Fruit fly (Drosophila melanogaster) whole organism, embryonic: Measurements from ENCODE around the gene CG33306.

ENCODE experiments used
- ATbp ChIP-seq: fragments of 200-800 bp; sonication (Bioruptor generic); optimal IDR thresholded peaks from 2 replicates; lab custom pipeline; 2017; ENCODE audit warnings: missing biosample characterization, mild to moderate bottlenecking, missing genetic modification characterization, missing genetic modification reagents
- Adf1 ChIP-seq: fragments of 200-800 bp; sonication (Bioruptor generic); IDR thresholded peaks from 2 replicates; pipeline ENCODE4 v1.3.6; 2022; ENCODE audit warnings: missing biosample characterization, missing genetic modification characterization
- Antp ChIP-seq: fragments of 200-800 bp; sonication (Bioruptor generic); optimal IDR thresholded peaks from 3 replicates; lab custom pipeline; 2016; ENCODE audit warnings: missing biosample characterization, missing genetic modification characterization
- CG11085 ChIP-seq: fragments of 200-800 bp; sonication (Bioruptor generic); IDR thresholded peaks from 2 replicates; pipeline ENCODE4 v1.3.6; 2022; ENCODE audit warnings: missing biosample characterization, missing genetic modification characterization
- CG12071 ChIP-seq: fragments of 200-800 bp; sonication (Bioruptor generic); optimal IDR thresholded peaks from 3 replicates; lab custom pipeline; 2018; ENCODE audit warnings: missing biosample characterization, mild to moderate bottlenecking, missing genetic modification characterization
- CG12769 ChIP-seq: fragments of 200-800 bp; sonication (Bioruptor generic); optimal IDR thresholded peaks from 2 replicates; lab custom pipeline; 2019; ENCODE audit warnings: missing biosample characterization, mild to moderate bottlenecking, missing genetic modification characterization, moderate library complexity
- CG13123 ChIP-seq: fragments of 200-800 bp; sonication (Bioruptor generic); optimal IDR thresholded peaks from 2 replicates; lab custom pipeline; 2016; ENCODE audit warnings: missing biosample characterization, missing genetic modification characterization
- CG13894 ChIP-seq: fragments of 200-800 bp; sonication (Bioruptor generic); optimal IDR thresholded peaks from 3 replicates; lab custom pipeline; 2018; ENCODE audit warnings: missing biosample characterization, mild to moderate bottlenecking, missing genetic modification characterization, moderate library complexity
- CG14014 ChIP-seq: fragments of 200-800 bp; sonication (Bioruptor generic); IDR thresholded peaks from 2 replicates; pipeline ENCODE4 v1.3.6; 2022; ENCODE audit warnings: missing biosample characterization, missing genetic modification characterization
- CG18011 ChIP-seq: fragments of 200-800 bp; sonication (Bioruptor generic); optimal IDR thresholded peaks from 2 replicates; lab custom pipeline; 2017; ENCODE audit warnings: missing biosample characterization, missing genetic modification characterization, mild to moderate bottlenecking, moderate library complexity, missing genotype
- CG18262 ChIP-seq: fragments of 200-800 bp; optimal IDR thresholded peaks from 3 replicates; lab custom pipeline; 2019; ENCODE audit warnings: missing biosample characterization, mild to moderate bottlenecking, missing genetic modification characterization, moderate library complexity
- CG3163 ChIP-seq: fragments of 200-800 bp; sonication (Bioruptor generic); optimal IDR thresholded peaks from 3 replicates; lab custom pipeline; 2016; ENCODE audit warnings: missing biosample characterization, missing genetic modification characterization
- CG3726 ChIP-seq: fragments of 200-800 bp; sonication (Bioruptor generic); IDR thresholded peaks from 3 replicates; pipeline ENCODE4, ENCODE4 v1.3.6; 2022; ENCODE audit warnings: missing biosample characterization, missing genetic modification characterization
- CG3847 ChIP-seq: fragments of 200-800 bp; sonication (Bioruptor generic); IDR thresholded peaks from 2 replicates; pipeline ENCODE4 v1.3.6; 2022; ENCODE audit warnings: missing biosample characterization, missing genetic modification characterization
- CG4424 ChIP-seq: fragments of 200-800 bp; sonication (Bioruptor generic); optimal IDR thresholded peaks from 3 replicates; lab custom pipeline; 2016; ENCODE audit warnings: missing biosample characterization, missing genetic modification characterization
- CG4820 ChIP-seq: fragments of 200-800 bp; sonication (Bioruptor generic); optimal IDR thresholded peaks from 3 replicates; lab custom pipeline; 2016; ENCODE audit warnings: missing biosample characterization, missing genetic modification characterization
- CG7556 ChIP-seq: fragments of 200-800 bp; sonication (Bioruptor generic); optimal IDR thresholded peaks from 2 replicates; lab custom pipeline; 2017; ENCODE audit warnings: missing biosample characterization, mild to moderate bottlenecking, missing genetic modification characterization
- CG7786 ChIP-seq: fragments of 200-800 bp; sonication (Bioruptor generic); optimal IDR thresholded peaks from 2 replicates; lab custom pipeline; 2016; ENCODE audit warnings: missing biosample characterization, missing genetic modification characterization
- CG8089 ChIP-seq: fragments of 200-800 bp; sonication (Bioruptor generic); optimal IDR thresholded peaks from 3 replicates; lab custom pipeline; 2016; ENCODE audit warnings: missing biosample characterization, missing genetic modification characterization
- CG9797 ChIP-seq: fragments of 200-800 bp; sonication (Bioruptor generic); optimal IDR thresholded peaks from 3 replicates; lab custom pipeline; 2018; ENCODE audit warnings: missing biosample characterization, mild to moderate bottlenecking, missing genetic modification characterization
- CG9817 ChIP-seq: fragments of 200-800 bp; sonication (Bioruptor generic); optimal IDR thresholded peaks from 2 replicates; lab custom pipeline; 2018; ENCODE audit warnings: missing biosample characterization, mild to moderate bottlenecking, missing genetic modification characterization, moderate library complexity
- CkIIα-i1 ChIP-seq: fragments of 200-800 bp; sonication (Bioruptor generic); IDR thresholded peaks from 2 replicates; pipeline ENCODE4 v1.3.6; 2022; ENCODE audit warnings: missing biosample characterization, missing genetic modification characterization
- D19A ChIP-seq: fragments of 200-800 bp; optimal IDR thresholded peaks from 3 replicates; lab custom pipeline; 2019; ENCODE audit warnings: missing biosample characterization, mild to moderate bottlenecking, missing genetic modification characterization, moderate library complexity
- Dek ChIP-seq: fragments of 200-800 bp; sonication (Bioruptor generic); optimal IDR thresholded peaks from 3 replicates; lab custom pipeline; 2019; ENCODE audit warnings: missing biosample characterization, mild to moderate bottlenecking, missing genetic modification characterization, moderate library complexity
- Drgx ChIP-seq: fragments of 200-800 bp; sonication (Bioruptor generic); IDR thresholded peaks from 2 replicates; pipeline ENCODE4 v1.3.6; 2022; ENCODE audit warnings: missing biosample characterization, missing genetic modification characterization
- HLH54F ChIP-seq: fragments of 200-800 bp; sonication (Bioruptor generic); optimal IDR thresholded peaks from 3 replicates; lab custom pipeline; 2016; ENCODE audit warnings: missing biosample characterization, missing genetic modification characterization
- Hmx ChIP-seq: fragments of 200-800 bp; sonication (Bioruptor generic); optimal IDR thresholded peaks from 2 replicates; lab custom pipeline; 2016; ENCODE audit warnings: missing biosample characterization, missing genetic modification characterization
- Kr ChIP-seq: fragments of 200-800 bp; sonication (Bioruptor generic); optimal IDR thresholded peaks from 2 replicates; lab custom pipeline; 2017; ENCODE audit warnings: missing biosample characterization, mild to moderate bottlenecking, missing genetic modification characterization
- Lhr ChIP-seq: fragments of 200-800 bp; sonication (Bioruptor generic); optimal IDR thresholded peaks from 3 replicates; lab custom pipeline; 2017; ENCODE audit warnings: mild to moderate bottlenecking, missing biosample characterization, missing genetic modification reagents, missing genetic modification characterization
- MESR4 ChIP-seq: fragments of 200-800 bp; sonication (Bioruptor generic); optimal IDR thresholded peaks from 2 replicates; lab custom pipeline; 2018; ENCODE audit warnings: missing biosample characterization, mild to moderate bottlenecking, missing genetic modification characterization, moderate library complexity
- Med ChIP-seq: fragments of 200-800 bp; sonication (Bioruptor generic); peaks from one replicate; lab custom pipeline; 2016; ENCODE audit warnings: missing biosample characterization, missing genetic modification characterization, mild to moderate bottlenecking, inconsistent platforms, moderate library complexity
- NFAT ChIP-seq: fragments of 200-800 bp; sonication (Bioruptor generic); IDR thresholded peaks from 2 replicates; pipeline ENCODE4 v1.3.6; 2022; ENCODE audit warnings: missing biosample characterization, missing genetic modification characterization
- Ravus ChIP-seq: fragments of 200-800 bp; sonication (Bioruptor generic); IDR thresholded peaks from 2 replicates; pipeline ENCODE4 v1.3.6; 2022; ENCODE audit warnings: missing biosample characterization, missing genetic modification characterization
- Sox102F ChIP-seq: fragments of 200-800 bp; sonication (Bioruptor generic); optimal IDR thresholded peaks from 2 replicates; lab custom pipeline; 2018; ENCODE audit warnings: missing biosample characterization, mild to moderate bottlenecking, missing genetic modification characterization, moderate library complexity
- Tbp ChIP-seq: fragments of >200 bp; optimal IDR thresholded peaks from 2 replicates; lab custom pipeline; 2018; ENCODE audit warnings: missing biosample characterization, missing genetic modification characterization
- ab ChIP-seq: fragments of 200-800 bp; sonication (Bioruptor generic); optimal IDR thresholded peaks from 2 replicates; lab custom pipeline; 2016; ENCODE audit warnings: missing biosample characterization, missing genetic modification characterization
- ac ChIP-seq: fragments of 200-800 bp; sonication (Bioruptor generic); optimal IDR thresholded peaks from 3 replicates; lab custom pipeline; 2017; ENCODE audit warnings: missing biosample characterization, mild to moderate bottlenecking, missing genetic modification characterization
- bsh ChIP-seq, 2 experiments: fragments of 200-800 bp; sonication (Bioruptor generic); optimal IDR thresholded peaks; 2 replicates each; lab custom pipeline; 2017 to 2018; ENCODE audit warnings: mild to moderate bottlenecking in 2 of 2, missing biosample characterization in 2 of 2, missing genetic modification characterization in 2 of 2, moderate library complexity in 1 of 2
- chinmo ChIP-seq: fragments of 200-800 bp; sonication (Bioruptor generic); IDR thresholded peaks from 4 replicates; pipeline ENCODE4 v1.3.6; 2022; ENCODE audit warnings: missing biosample characterization, missing genetic modification characterization; ENCODE audit not compliant: partially characterized antibody
- cwo ChIP-seq: fragments of 200-800 bp; sonication (Bioruptor generic); optimal IDR thresholded peaks from 3 replicates; lab custom pipeline; 2017; ENCODE audit warnings: missing biosample characterization, missing genetic modification characterization, mild to moderate bottlenecking, moderate library complexity, missing genetic modification reagents
- da ChIP-seq: fragments of 200-800 bp; sonication (Bioruptor generic); optimal IDR thresholded peaks from 2 replicates; lab custom pipeline; 2016; ENCODE audit warnings: missing biosample characterization, missing genetic modification characterization
- ems ChIP-seq: fragments of 200-800 bp; sonication (Bioruptor generic); optimal IDR thresholded peaks from 3 replicates; lab custom pipeline; 2016; ENCODE audit warnings: missing biosample characterization, missing genetic modification characterization
- eyg ChIP-seq: fragments of 200-800 bp; sonication (Bioruptor generic); optimal IDR thresholded peaks from 3 replicates; lab custom pipeline; 2016; ENCODE audit warnings: missing biosample characterization, missing genetic modification characterization
- luna ChIP-seq: fragments of 200-800 bp; sonication (Bioruptor generic); optimal IDR thresholded peaks from 2 replicates; lab custom pipeline; 2016; ENCODE audit warnings: missing biosample characterization, missing genetic modification characterization
- pnt ChIP-seq: fragments of 200-800 bp; sonication (Bioruptor generic); optimal IDR thresholded peaks from 3 replicates; lab custom pipeline; 2016; ENCODE audit warnings: missing biosample characterization, missing genetic modification characterization
- ro ChIP-seq: fragments of 200-800 bp; sonication (Bioruptor generic); IDR thresholded peaks from 2 replicates; pipeline ENCODE4 v1.3.6; 2022; ENCODE audit warnings: missing biosample characterization, missing genetic modification characterization
- sc ChIP-seq, 3 experiments: fragments of >200 bp in 2 of 3; fragments of 200-800 bp in 1 of 3; sonication (Bioruptor generic) in 1 of 3; optimal IDR thresholded peaks; 2 replicates in 2 of 3; 3 replicates in 1 of 3; lab custom pipeline; 2017; ENCODE audit warnings: mild to moderate bottlenecking in 1 of 3, missing biosample characterization in 1 of 3, missing genetic modification characterization in 1 of 3, missing genetic modification reagents in 1 of 3
- schlank ChIP-seq: fragments of 200-800 bp; sonication (Bioruptor generic); optimal IDR thresholded peaks from 2 replicates; lab custom pipeline; 2018; ENCODE audit warnings: missing biosample characterization, mild to moderate bottlenecking, missing genetic modification characterization
- sima ChIP-seq: fragments of 200-800 bp; sonication (Bioruptor generic); optimal IDR thresholded peaks from 2 replicates; lab custom pipeline; 2016; ENCODE audit warnings: missing biosample characterization, missing genetic modification characterization
- sr ChIP-seq: fragments of 200-800 bp; sonication (Bioruptor generic); IDR thresholded peaks from 3 replicates; pipeline ENCODE4 v1.3.6; 2022; ENCODE audit warnings: missing biosample characterization, missing genetic modification characterization
- wdn ChIP-seq: fragments of 200-800 bp; sonication (Bioruptor generic); IDR thresholded peaks from 2 replicates; pipeline ENCODE4 v1.3.6; 2022; ENCODE audit warnings: missing biosample characterization, missing genetic modification characterization

The CG33306 gene

DNA sequence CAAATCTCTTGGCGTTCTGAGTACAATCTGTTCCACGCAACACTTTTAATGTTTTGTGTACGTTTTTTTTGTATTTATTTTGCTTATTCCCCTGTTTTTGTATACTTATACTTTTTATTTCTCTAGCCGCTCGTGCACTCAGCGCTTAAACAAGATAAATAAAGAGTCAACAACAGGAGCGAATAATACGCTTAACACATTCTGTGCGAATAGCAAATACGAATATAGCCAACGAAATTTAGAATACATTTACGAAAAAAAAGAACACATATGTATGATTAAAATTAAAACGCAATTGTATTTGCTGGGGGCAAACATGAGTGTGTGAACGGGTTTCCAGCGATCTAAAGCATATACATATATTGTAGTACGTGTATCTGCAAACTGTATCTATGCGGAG lies 38.4 kb upstream of the CG33306 start (continued):
- TF ChIP-seq CG14014 (GFP tag; lab: Robert Waterston, UW) = no peak; the same call in 1 of the 2 replicates
- TF ChIP-seq CG7786 (GFP tag; lab: Kevin White, UChicago) = peak; percentile 24
- TF ChIP-seq Hmx = no peak
- no peak for TF ChIP-seq sc (optimal IDR thresholded peaks at IDR 0.05; lab: Kevin White, UChicago)
- TF ChIP-seq sc (GFP tag; optimal IDR thresholded peaks at IDR 0.05; lab: Kevin White, UChicago) = no peak
- TF ChIP-seq Adf1 (GFP tag; lab: Robert Waterston, UW) = peak; percentile 7; the same call in 1 of the 2 replicates
- TF ChIP-seq CG9817 = peak; percentile 6
- TF ChIP-seq da (GFP tag; lab: Kevin White, UChicago) = no peak
- peak; percentile 28 for TF ChIP-seq CG13894
- TF ChIP-seq sima (GFP tag; lab: Kevin White, UChicago) = no peak
- TF ChIP-seq CG11085 (GFP tag; lab: Robert Waterston, UW) = no peak
- TF ChIP-seq CG8089 = no peak
- no peak for TF ChIP-seq sr (GFP tag; lab: Robert Waterston, UW)
- no peak for TF ChIP-seq ab (GFP tag; lab: Kevin White, UChicago)
- TF ChIP-seq wdn (GFP tag; lab: Robert Waterston, UW) = no peak
- no peak for TF ChIP-seq CG9797 (GFP tag; lab: Kevin White, UChicago)
- TF ChIP-seq Ravus (GFP tag; lab: Robert Waterston, UW) = no peak
- no peak for TF ChIP-seq ATbp (GFP tag; lab: Kevin White, UChicago)
- no peak for TF ChIP-seq NFAT (GFP tag; lab: Robert Waterston, UW)
- TF ChIP-seq CG3163 = no peak
- TF ChIP-seq CG13123 = no peak
- no peak for TF ChIP-seq ems
- no peak for TF ChIP-seq CG7556 (GFP tag; lab: Kevin White, UChicago)
- TF ChIP-seq CG12769 = peak; percentile 50
- no peak for TF ChIP-seq CG4820 (GFP tag; lab: Kevin White, UChicago)
- no peak for TF ChIP-seq Sox102F (GFP tag; lab: Kevin White, UChicago)
- TF ChIP-seq CG18262 (tag; lab: Kevin White, UChicago) = no peak
- no peak for TF ChIP-seq CG18011 (GFP tag; lab: Kevin White, UChicago)
- no peak for TF ChIP-seq D19A (tag; lab: Kevin White, UChicago)
- no peak for TF ChIP-seq MESR4 (GFP tag; lab: Kevin White, UChicago)
- peak; percentile 28 for TF ChIP-seq Dek (tag; lab: Kevin White, UChicago)
- TF ChIP-seq bsh (GFP tag; optimal IDR thresholded peaks at IDR 0.05; lab: Kevin White, UChicago) = no peak
- TF ChIP-seq Drgx (GFP tag; lab: Robert Waterston, UW) = no peak
- TF ChIP-seq ro = no peak
- TF ChIP-seq CG3847 = 0 out of 2 replicates have a peak, but pooled peaks have one; percentile 14
- peak; percentile 25 for TF ChIP-seq eyg (GFP tag; lab: Kevin White, UChicago)
- peak; percentile 82 for TF ChIP-seq Med (GFP tag; lab: Kevin White, UChicago)
- no peak for TF ChIP-seq Lhr
- no peak for TF ChIP-seq CkIIα-i1 (GFP tag; lab: Robert Waterston, UW)
- TF ChIP-seq Antp = no peak
- no peak for TF ChIP-seq pnt (GFP tag; lab: Kevin White, UChicago)
- TF ChIP-seq schlank (tag; lab: Kevin White, UChicago) = peak; percentile 44
- no peak for TF ChIP-seq CG3726 (GFP tag; lab: Robert Waterston, UW)
- 0 out of 4 replicates have a peak, but pooled peaks have one; percentile 24 for TF ChIP-seq chinmo (GFP tag; lab: Robert Waterston, UW)
- no peak for TF ChIP-seq ac
- no peak for TF ChIP-seq Tbp
- TF ChIP-seq luna (GFP tag; lab: Kevin White, UChicago) = no peak
- no peak for TF ChIP-seq CG12071 (GFP tag; lab: Kevin White, UChicago)
- TF ChIP-seq HLH54F (GFP tag; lab: Kevin White, UChicago) = peak; percentile 24
- TF ChIP-seq Kr = no peak
- no peak for TF ChIP-seq CG4424
- peak; percentile 16 for TF ChIP-seq cwo (GFP tag; lab: Kevin White, UChicago)
